Fruit fly (Drosophila melanogaster): Measurements from ENCODE around the gene Cubn2.

The Cubn2 gene

dm6 chr3L:11795440-11795983, 19.0 kb downstream of the Cubn2 start, which contains the start of gene Klp68D:
Gene Klp68D, plus strand, starts transcription at chr3L:11795614.
- TF ChIP-seq Clk (GFP tag; optimal IDR thresholded peaks at IDR 0.05): no peak
- no peak for TF ChIP-seq CG7045 (GFP tag; optimal IDR thresholded peaks at IDR 0.05)
- TF ChIP-seq bab1 (GFP tag; optimal IDR thresholded peaks at IDR 0.05): peak; percentile 34
- TF ChIP-seq pad (GFP tag; optimal IDR thresholded peaks at IDR 0.05): no peak
- no peak for TF ChIP-seq CG1620 (GFP tag; optimal IDR thresholded peaks at IDR 0.05)
- no peak for TF ChIP-seq tj (GFP tag; optimal IDR thresholded peaks at IDR 0.05)
- peak; percentile 48 for TF ChIP-seq kay (GFP tag; ENCODE audit: borderline replicate concordance)

- TF ChIP-seq CG7045 (GFP tag; optimal IDR thresholded peaks at IDR 0.05) (no peak), kay (GFP tag; ENCODE audit: borderline replicate concordance) (no peak), cic (GFP tag; optimal IDR thresholded peaks at IDR 0.05) (no peak), CG5204 (GFP tag; optimal IDR thresholded peaks at IDR 0.05) (no peak), CG12768 (GFP tag; optimal IDR thresholded peaks at IDR 0.05) (no peak), CG14711 (tag; optimal IDR thresholded peaks at IDR 0.05) (no peak), pad (GFP tag; optimal IDR thresholded peaks at IDR 0.05) (no peak), CG1620 (GFP tag; optimal IDR thresholded peaks at IDR 0.05) (no peak), toe (GFP tag; optimal IDR thresholded peaks at IDR 0.05) (no peak), CG11617 (GFP tag; optimal IDR thresholded peaks at IDR 0.05) (no peak), tj (GFP tag; optimal IDR thresholded peaks at IDR 0.05) (no peak), Mnt (GFP tag; optimal IDR thresholded peaks at IDR 0.05) (no peak), Clk (GFP tag; optimal IDR thresholded peaks at IDR 0.05) (no peak), CG7101 (tag; optimal IDR thresholded peaks at IDR 0.05) (no peak), CG33017 (tag; optimal IDR thresholded peaks at IDR 0.05) (no peak)
Observed at dm6 chr3L:11793233-11793800, 21.2 kb downstream of the Cubn2 start, which contains the start of the genes twy and CG10907. Gene twy, minus strand, starts transcription at chr3L:11793283. Gene CG10907, plus strand, starts transcription at chr3L:11793514.

dm6 chr3L:11789773-11790172, 24.8 kb downstream of the Cubn2 start, which contains the start of gene Pi3K68D:
Gene Pi3K68D, minus strand, starts transcription at chr3L:11790013.
- TF ChIP-seq Mnt (GFP tag; optimal IDR thresholded peaks at IDR 0.05): no peak
- peak; percentile 13 for TF ChIP-seq toe (GFP tag; optimal IDR thresholded peaks at IDR 0.05)
- no peak for TF ChIP-seq Crg-1 (GFP tag; optimal IDR thresholded peaks at IDR 0.05)
- TF ChIP-seq bab1 (GFP tag; optimal IDR thresholded peaks at IDR 0.05): peak; percentile 36
- TF ChIP-seq CG7101 (tag; optimal IDR thresholded peaks at IDR 0.05): peak; percentile 15
- TF ChIP-seq cic (GFP tag; optimal IDR thresholded peaks at IDR 0.05): no peak
- TF ChIP-seq CG1620 (GFP tag; optimal IDR thresholded peaks at IDR 0.05): peak; percentile 4
- no peak for TF ChIP-seq ovo (GFP tag; optimal IDR thresholded peaks at IDR 0.05)
- TF ChIP-seq kay (GFP tag; ENCODE audit: borderline replicate concordance): peak; percentile 93
- no peak for TF ChIP-seq cnc (optimal IDR thresholded peaks at IDR 0.05)

dm6 chr3L:11788936-11789352, 25.6 kb downstream of the Cubn2 start:
- TF ChIP-seq CG5204 (GFP tag; optimal IDR thresholded peaks at IDR 0.05) (no peak), cic (GFP tag; optimal IDR thresholded peaks at IDR 0.05) (peak; percentile 99), toe (GFP tag; optimal IDR thresholded peaks at IDR 0.05) (no peak), kay (GFP tag; ENCODE audit: borderline replicate concordance) (peak; percentile 90), pad (GFP tag; optimal IDR thresholded peaks at IDR 0.05) (peak; percentile 57), CG14711 (tag; optimal IDR thresholded peaks at IDR 0.05) (no peak), bab1 (GFP tag; optimal IDR thresholded peaks at IDR 0.05) (no peak), CG11617 (GFP tag; optimal IDR thresholded peaks at IDR 0.05) (no peak), CG33017 (tag; optimal IDR thresholded peaks at IDR 0.05) (no peak), ovo (GFP tag; optimal IDR thresholded peaks at IDR 0.05) (no peak), Clk (GFP tag; optimal IDR thresholded peaks at IDR 0.05) (no peak), CG1620 (GFP tag; optimal IDR thresholded peaks at IDR 0.05) (no peak), cnc (optimal IDR thresholded peaks at IDR 0.05) (no peak), CG7045 (GFP tag; optimal IDR thresholded peaks at IDR 0.05) (no peak), tj (GFP tag; optimal IDR thresholded peaks at IDR 0.05) (peak; percentile 11), Mnt (GFP tag; optimal IDR thresholded peaks at IDR 0.05) (peak; percentile 17), Hr96 (GFP tag; optimal IDR thresholded peaks at IDR 0.05) (no peak), CG7101 (tag; optimal IDR thresholded peaks at IDR 0.05) (no peak), Crg-1 (GFP tag; optimal IDR thresholded peaks at IDR 0.05) (no peak), CG12768 (GFP tag; optimal IDR thresholded peaks at IDR 0.05) (no peak)

- TF ChIP-seq CG7045 (GFP tag; optimal IDR thresholded peaks at IDR 0.05) (peak; percentile 39), cnc (optimal IDR thresholded peaks at IDR 0.05) (no peak), kay (GFP tag; ENCODE audit: borderline replicate concordance) (no peak), Clk (GFP tag; optimal IDR thresholded peaks at IDR 0.05) (no peak), CG14711 (tag; optimal IDR thresholded peaks at IDR 0.05) (no peak), Hr96 (GFP tag; optimal IDR thresholded peaks at IDR 0.05) (peak; percentile 7), CG7101 (tag; optimal IDR thresholded peaks at IDR 0.05) (peak; percentile 23), CG11617 (GFP tag; optimal IDR thresholded peaks at IDR 0.05) (peak; percentile 19), CG33017 (tag; optimal IDR thresholded peaks at IDR 0.05) (no peak), Crg-1 (GFP tag; optimal IDR thresholded peaks at IDR 0.05) (no peak), CG12768 (GFP tag; optimal IDR thresholded peaks at IDR 0.05) (peak; percentile 42), bab1 (GFP tag; optimal IDR thresholded peaks at IDR 0.05) (no peak), pad (GFP tag; optimal IDR thresholded peaks at IDR 0.05) (no peak), CG5204 (GFP tag; optimal IDR thresholded peaks at IDR 0.05) (no peak), ovo (GFP tag; optimal IDR thresholded peaks at IDR 0.05) (peak; percentile 50), toe (GFP tag; optimal IDR thresholded peaks at IDR 0.05) (no peak), Mnt (GFP tag; optimal IDR thresholded peaks at IDR 0.05) (no peak), cic (GFP tag; optimal IDR thresholded peaks at IDR 0.05) (no peak), tj (GFP tag; optimal IDR thresholded peaks at IDR 0.05) (no peak), CG1620 (GFP tag; optimal IDR thresholded peaks at IDR 0.05) (no peak)
Observed at dm6 chr3L:11788195-11788594, 26.4 kb downstream of the Cubn2 start.

- TF ChIP-seq CG12768 (GFP tag; optimal IDR thresholded peaks at IDR 0.05): peak; percentile 32
- no peak for TF ChIP-seq cic (GFP tag; optimal IDR thresholded peaks at IDR 0.05)
- TF ChIP-seq CG7045 (GFP tag; optimal IDR thresholded peaks at IDR 0.05): peak; percentile 16
- peak; percentile 33 for TF ChIP-seq CG7101 (tag; optimal IDR thresholded peaks at IDR 0.05)
- TF ChIP-seq CG14711 (tag; optimal IDR thresholded peaks at IDR 0.05): peak; percentile 66
- no peak for TF ChIP-seq CG1620 (GFP tag; optimal IDR thresholded peaks at IDR 0.05)
- TF ChIP-seq toe (GFP tag; optimal IDR thresholded peaks at IDR 0.05): peak; percentile 40
- TF ChIP-seq CG33017 (tag; optimal IDR thresholded peaks at IDR 0.05): peak; percentile 71
Observed at dm6 chr3L:11785291-11785690, 29.3 kb downstream of the Cubn2 start.
